Worm (Caenorhabditis elegans) whole organism, mixed stage, embryonic: ENCODE data around the gene C10A4.3.

ENCODE experiments used
- M03D4.4 ChIP-seq: sonication (generic microtip); optimal IDR thresholded peaks from 2 replicates; lab custom pipeline; 2017; ENCODE audit warnings: mild to moderate bottlenecking, missing genetic modification characterization, missing compliant biosample characterization
- bed-3 ChIP-seq: fragments of 200-800 bp; sonication (Bioruptor generic); optimal IDR thresholded peaks from 3 replicates; lab custom pipeline; 2018; ENCODE audit warnings: mild to moderate bottlenecking, missing genetic modification characterization, moderate library complexity, missing compliant biosample characterization
- blmp-1 ChIP-seq: fragments of 150-350 bp; optimal IDR thresholded peaks from 2 replicates; lab custom pipeline; 2014; ENCODE audit warnings: missing biosample characterization, missing genetic modification characterization
- ceh-39 ChIP-seq: fragments of 150-350 bp; optimal IDR thresholded peaks from 2 replicates; lab custom pipeline; 2014; ENCODE audit warnings: missing biosample characterization, missing genetic modification characterization
- ceh-43 ChIP-seq: fragments of 200-800 bp; sonication (Bioruptor generic); optimal IDR thresholded peaks from 2 replicates; lab custom pipeline; 2018; ENCODE audit warnings: mild to moderate bottlenecking, missing genetic modification characterization, moderate library complexity, missing compliant biosample characterization
- ceh-83 ChIP-seq: fragments of 200-800 bp; sonication (Bioruptor generic); optimal IDR thresholded peaks from 2 replicates; lab custom pipeline; 2018; ENCODE audit warnings: mild to moderate bottlenecking, missing genetic modification characterization, missing compliant biosample characterization
- ces-1 ChIP-seq: fragments of 150-350 bp; optimal IDR thresholded peaks from 2 replicates; lab custom pipeline; 2014; ENCODE audit warnings: missing biosample characterization, missing genetic modification reagents, missing genetic modification characterization
- cnd-1 ChIP-seq: fragments of 200-800 bp; sonication (Bioruptor generic); optimal IDR thresholded peaks from 2 replicates; lab custom pipeline; 2018; ENCODE audit warnings: mild to moderate bottlenecking, missing genetic modification characterization, missing compliant biosample characterization
- drap-1 ChIP-seq: fragments of 200-800 bp; sonication (Bioruptor generic); optimal IDR thresholded peaks from 3 replicates; lab custom pipeline; 2018; ENCODE audit warnings: mild to moderate bottlenecking, missing genetic modification characterization, missing compliant biosample characterization
- elt-1 ChIP-seq: sonication (generic microtip); optimal IDR thresholded peaks from 2 replicates; lab custom pipeline; 2017; ENCODE audit warnings: missing genetic modification characterization, mild to moderate bottlenecking, missing compliant biosample characterization, antibody characterized with exemption, moderate library complexity, borderline replicate concordance; ENCODE audit not compliant: insufficient read depth
- elt-3 ChIP-seq: fragments of 150-350 bp; optimal IDR thresholded peaks from 2 replicates; lab custom pipeline; 2014; ENCODE audit warnings: missing biosample characterization, missing genetic modification characterization
- flh-1 ChIP-seq: fragments of 200-800 bp; sonication (Bioruptor generic); optimal IDR thresholded peaks from 2 replicates; lab custom pipeline; 2018; ENCODE audit warnings: mild to moderate bottlenecking, missing genetic modification characterization, moderate library complexity, missing compliant biosample characterization
- ham-2 ChIP-seq: fragments of 200-800 bp; sonication (Bioruptor generic); optimal IDR thresholded peaks from 2 replicates; lab custom pipeline; 2018; ENCODE audit warnings: mild to moderate bottlenecking, missing genetic modification characterization, missing compliant biosample characterization
- hlh-1 ChIP-seq: fragments of 150-350 bp; optimal IDR thresholded peaks from 2 replicates; lab custom pipeline; 2014; ENCODE audit warnings: missing biosample characterization, missing genetic modification reagents, missing genetic modification characterization
- lin-13 ChIP-seq: fragments of 150-350 bp; optimal IDR thresholded peaks from 2 replicates; lab custom pipeline; 2014; ENCODE audit warnings: missing biosample characterization, missing genetic modification characterization
- lin-32 ChIP-seq: fragments of 200-800 bp; sonication (Bioruptor generic); optimal IDR thresholded peaks from 2 replicates; lab custom pipeline; 2018; ENCODE audit warnings: mild to moderate bottlenecking, missing genetic modification characterization, missing compliant biosample characterization
- lsy-2 ChIP-seq: fragments of 150-350 bp; optimal IDR thresholded peaks from 2 replicates; lab custom pipeline; 2014; ENCODE audit warnings: missing biosample characterization, missing genetic modification characterization
- mab-5 ChIP-seq: fragments of 150-350 bp; optimal IDR thresholded peaks from 2 replicates; lab custom pipeline; 2014; ENCODE audit warnings: missing biosample characterization, missing genetic modification characterization
- mep-1 ChIP-seq: fragments of 150-350 bp; optimal IDR thresholded peaks from 2 replicates; lab custom pipeline; 2017; ENCODE audit warnings: missing biosample characterization, missing genetic modification reagents, missing genetic modification characterization, inconsistent platforms
- mls-2 ChIP-seq: sonication (generic microtip); optimal IDR thresholded peaks from 2 replicates; lab custom pipeline; 2016; ENCODE audit warnings: mild to moderate bottlenecking, missing genetic modification characterization, moderate library complexity, missing compliant biosample characterization
- nhr-12 ChIP-seq: fragments of 150-350 bp; optimal IDR thresholded peaks from 2 replicates; lab custom pipeline; 2014; ENCODE audit warnings: missing biosample characterization, missing genetic modification characterization
- nhr-2 ChIP-seq: fragments of 150-350 bp; optimal IDR thresholded peaks from 2 replicates; lab custom pipeline; 2014; ENCODE audit warnings: missing biosample characterization, missing genetic modification characterization
- nhr-28 ChIP-seq: fragments of 150-350 bp; optimal IDR thresholded peaks from 2 replicates; lab custom pipeline; 2014; ENCODE audit warnings: missing biosample characterization, missing genetic modification characterization
- pha-4 ChIP-seq: fragments of 150-350 bp; optimal IDR thresholded peaks from 2 replicates; lab custom pipeline; 2018; ENCODE audit warnings: missing biosample characterization, missing genetic modification reagents, missing genetic modification characterization
- sem-2 ChIP-seq: fragments of 200-800 bp; sonication (Bioruptor generic); optimal IDR thresholded peaks from 2 replicates; lab custom pipeline; 2018; ENCODE audit warnings: mild to moderate bottlenecking, missing genetic modification characterization, missing compliant biosample characterization
- snpc-4 ChIP-seq: fragments of 150-350 bp; optimal IDR thresholded peaks from 2 replicates; lab custom pipeline; 2014; ENCODE audit warnings: missing biosample characterization, missing genetic modification characterization
- sptf-1 ChIP-seq: sonication (generic microtip); optimal IDR thresholded peaks from 2 replicates; lab custom pipeline; 2017; ENCODE audit warnings: mild to moderate bottlenecking, missing genetic modification characterization, moderate library complexity, missing compliant biosample characterization
- tbx-8 ChIP-seq: fragments of 200-800 bp; sonication (Bioruptor generic); optimal IDR thresholded peaks from 2 replicates; lab custom pipeline; 2018; ENCODE audit warnings: mild to moderate bottlenecking, missing genetic modification characterization, moderate library complexity, missing compliant biosample characterization
- unc-120 ChIP-seq: sonication (generic microtip); optimal IDR thresholded peaks from 2 replicates; lab custom pipeline; 2017; ENCODE audit warnings: missing genetic modification characterization, missing compliant biosample characterization; ENCODE audit not compliant: poor library complexity, severe bottlenecking
- unc-39 ChIP-seq: fragments of 150-350 bp; optimal IDR thresholded peaks from 2 replicates; lab custom pipeline; 2014; ENCODE audit warnings: missing biosample characterization, missing genetic modification characterization
- unc-62 ChIP-seq: fragments of 150-350 bp; optimal IDR thresholded peaks from 2 replicates; lab custom pipeline; 2014; ENCODE audit warnings: missing biosample characterization, missing genetic modification reagents, missing genetic modification characterization
- ztf-11 ChIP-seq: fragments of 150-350 bp; optimal IDR thresholded peaks from 2 replicates; lab custom pipeline; 2014; ENCODE audit warnings: missing biosample characterization, missing genetic modification characterization

C10A4.3 gene

ce11 chrX:7431165-7431564 is 25.7 kb downstream of the C10A4.3 start, which contains the start of gene clc-2:
Gene clc-2, plus strand, starts transcription at chrX:7431465.
- TF ChIP-seq M03D4.4 (tag; lab: Kevin White, UChicago) (no peak), ceh-43 (GFP tag; lab: Kevin White, UChicago) (no peak), ham-2 (GFP tag; lab: Kevin White, UChicago) (no peak), unc-62 (GFP tag; lab: Kevin White, UChicago) (no peak), lsy-2 (tag; lab: Kevin White, UChicago) (no peak)

- TF ChIP-seq unc-62 (GFP tag; lab: Kevin White, UChicago) (no peak), cnd-1 (tag; lab: Kevin White, UChicago) (no peak), unc-39 (tag; lab: Kevin White, UChicago) (no peak), nhr-12 (no peak), mep-1 (tag; lab: Kevin White, UChicago) (no peak), sem-2 (GFP tag; lab: Kevin White, UChicago) (no peak)
These were observed 27.8 kb downstream of the C10A4.3 start, which contains the start of gene clc-5 for ce11 chrX:7433269-7433668. Gene clc-5, plus strand, starts transcription at chrX:7433569.

- TF ChIP-seq drap-1 (GFP tag; lab: Kevin White, UChicago): no peak
- TF ChIP-seq nhr-28: no peak
- no peak for TF ChIP-seq lin-13 (tag; lab: Kevin White, UChicago)
- TF ChIP-seq elt-1 (tag; lab: Kevin White, UChicago): no peak
- TF ChIP-seq mab-5 (tag; lab: Kevin White, UChicago): no peak
- no peak for TF ChIP-seq tbx-8 (GFP tag; lab: Kevin White, UChicago)
- no peak for TF ChIP-seq M03D4.4 (tag; lab: Kevin White, UChicago)
- TF ChIP-seq unc-39 (tag; lab: Kevin White, UChicago): no peak
- TF ChIP-seq ham-2 (GFP tag; lab: Kevin White, UChicago): no peak
- TF ChIP-seq snpc-4 (tag; lab: Kevin White, UChicago): no peak
- TF ChIP-seq ces-1 (GFP tag; lab: Kevin White, UChicago): no peak
- TF ChIP-seq ztf-11: no peak
- no peak for TF ChIP-seq sem-2 (GFP tag; lab: Kevin White, UChicago)
- TF ChIP-seq ceh-39: no peak
- TF ChIP-seq bed-3: no peak
- no peak for TF ChIP-seq sptf-1 (tag; lab: Kevin White, UChicago)
- TF ChIP-seq, all 35 proteins: peak for 0
These were observed 31.4 kb downstream of the C10A4.3 start for ce11 chrX:7436912-7437311.

ce11 chrX:7437949-7438348 is 32.5 kb downstream of the C10A4.3 start, which contains the start of gene C01C10.2:
Gene C01C10.2, minus strand, starts transcription at chrX:7438118.
- TF ChIP-seq ztf-11 (no peak), ces-1 (GFP tag; lab: Kevin White, UChicago) (peak; percentile 21), blmp-1 (no peak)

ce11 chrX:7440102-7440501 is 34.6 kb downstream of the C10A4.3 start:
- no peak for TF ChIP-seq snpc-4 (tag; lab: Kevin White, UChicago)
- TF ChIP-seq mls-2 (tag; lab: Kevin White, UChicago): no peak
- TF ChIP-seq ces-1 (GFP tag; lab: Kevin White, UChicago): no peak
- no peak for TF ChIP-seq unc-62 (GFP tag; lab: Kevin White, UChicago)

ce11 chrX:7442477-7442876 is 37.0 kb downstream of the C10A4.3 start, which contains the start of gene acl-12:
Gene acl-12, minus strand, starts transcription at chrX:7442577.
- TF ChIP-seq flh-1 (GFP tag; lab: Kevin White, UChicago) (no peak), unc-62 (GFP tag; lab: Kevin White, UChicago) (peak; percentile 0), mls-2 (tag; lab: Kevin White, UChicago) (peak; percentile 13), sem-2 (GFP tag; lab: Kevin White, UChicago) (no peak), hlh-1 (tag; lab: Kevin White, UChicago) (peak; percentile 50)

- TF ChIP-seq ceh-39: no peak
- no peak for TF ChIP-seq flh-1 (GFP tag; lab: Kevin White, UChicago)
- TF ChIP-seq lsy-2 (tag; lab: Kevin White, UChicago): no peak
- no peak for TF ChIP-seq ces-1 (GFP tag; lab: Kevin White, UChicago)
- no peak for TF ChIP-seq lin-32 (GFP tag; lab: Kevin White, UChicago)
- TF ChIP-seq unc-120 (tag; lab: Kevin White, UChicago): no peak
- TF ChIP-seq nhr-12: no peak
- no peak for TF ChIP-seq tbx-8 (GFP tag; lab: Kevin White, UChicago)
- TF ChIP-seq ceh-83 (GFP tag; lab: Kevin White, UChicago): no peak
- TF ChIP-seq unc-62 (GFP tag; lab: Kevin White, UChicago): no peak
- no peak for TF ChIP-seq elt-3 (tag; lab: Kevin White, UChicago)
- TF ChIP-seq lin-13 (tag; lab: Kevin White, UChicago): no peak
- no peak for TF ChIP-seq blmp-1
- TF ChIP-seq pha-4 (tag; lab: Kevin White, UChicago): no peak
- TF ChIP-seq mls-2 (tag; lab: Kevin White, UChicago): no peak
- no peak for TF ChIP-seq mep-1 (tag; lab: Kevin White, UChicago)
- TF ChIP-seq ztf-11: no peak
- no peak for TF ChIP-seq nhr-2 (tag; lab: Kevin White, UChicago)
These were observed 40.2 kb downstream of the C10A4.3 start for ce11 chrX:7445734-7446133.
